Worm (Caenorhabditis elegans): Measurements from ENCODE around the gene chil-26.

chil-26 gene

DNA sequence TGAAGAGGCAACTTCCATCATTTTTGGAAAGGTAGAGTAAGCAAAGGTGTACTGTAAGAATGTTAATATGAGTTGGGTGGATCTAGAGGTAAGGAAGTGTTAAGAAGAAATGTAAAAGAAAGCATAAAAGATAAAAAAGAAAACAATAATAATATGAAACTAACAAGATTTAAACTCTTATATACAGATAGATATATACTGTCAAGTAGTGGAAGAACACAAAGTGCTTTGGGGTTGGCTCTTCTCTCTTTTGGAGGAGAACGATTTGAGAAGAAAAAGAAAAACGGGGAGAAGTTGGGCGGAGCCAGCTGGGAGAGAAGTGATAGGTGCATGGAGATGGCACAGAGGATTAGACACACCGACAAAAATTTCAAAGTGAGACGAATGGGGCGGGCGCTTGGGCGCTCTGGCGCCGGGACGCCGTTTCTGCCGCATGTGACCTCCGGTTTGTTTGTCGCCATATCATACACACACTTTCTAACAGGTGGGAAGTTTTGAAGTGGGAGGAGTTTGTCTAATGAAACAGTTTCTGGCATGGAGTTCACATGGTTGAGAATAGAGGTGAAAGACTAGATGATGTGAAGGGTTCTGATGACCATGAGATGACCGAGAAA, 12.6 kb downstream of the chil-26 start, which contains the start of gene T19H5.4:
Gene T19H5.4 (minus strand): TSS at position 51 of the 614 bp plus-strand sequence.
- TF ChIP-seq mab-5 (tag; optimal IDR thresholded peaks at IDR 0.05), result no peak
- TF ChIP-seq unc-39 (tag; optimal IDR thresholded peaks at IDR 0.05), result no peak
- no peak for TF ChIP-seq flh-1 (GFP tag; optimal IDR thresholded peaks at IDR 0.05)
- no peak for TF ChIP-seq zip-8 (tag; optimal IDR thresholded peaks at IDR 0.05)

DNA sequence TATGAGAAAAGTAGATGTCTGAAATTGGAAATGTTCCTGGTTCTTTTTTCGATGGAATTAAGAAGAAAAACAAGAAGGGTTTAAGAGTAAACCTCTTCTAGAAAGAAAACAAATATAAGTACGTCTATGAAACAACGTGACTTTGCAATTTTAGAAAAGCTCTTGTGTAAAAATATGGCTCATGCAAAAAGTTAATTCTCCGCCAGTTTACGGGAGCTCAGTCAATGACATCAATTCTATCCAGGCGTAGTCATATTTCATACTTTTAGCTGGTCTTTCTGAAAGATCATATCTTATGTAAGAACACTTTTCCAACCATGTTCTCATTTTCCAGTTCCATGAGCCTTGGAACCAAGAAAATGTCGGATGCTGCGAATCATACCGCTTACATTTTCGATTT, 15.1 kb downstream of the chil-26 start:
- TF ChIP-seq zip-8 (tag; optimal IDR thresholded peaks at IDR 0.05), result no peak
- no peak for TF ChIP-seq unc-120 (tag; optimal IDR thresholded peaks at IDR 0.05; ENCODE audit: poor library complexity, severe bottlenecking)

ce11 chrII:9490589-9490988, 15.7 kb downstream of the chil-26 start:
- TF ChIP-seq lin-32 (GFP tag; optimal IDR thresholded peaks at IDR 0.05), result no peak

ce11 chrII:9491045-9491444, 16.2 kb downstream of the chil-26 start:
- TF ChIP-seq blmp-1 (tag; optimal IDR thresholded peaks at IDR 0.05) (no peak), mls-2 (tag; optimal IDR thresholded peaks at IDR 0.05) (peak; percentile 64), ham-2 (GFP tag; optimal IDR thresholded peaks at IDR 0.05) (no peak), nhr-76 (tag; optimal IDR thresholded peaks at IDR 0.05) (no peak), nhr-237 (tag; optimal IDR thresholded peaks at IDR 0.05) (no peak), ces-1 (GFP tag; optimal IDR thresholded peaks at IDR 0.05) (no peak), elt-3 (tag; optimal IDR thresholded peaks at IDR 0.05) (no peak), zip-8 (tag; optimal IDR thresholded peaks at IDR 0.05) (no peak), unc-39 (tag; optimal IDR thresholded peaks at IDR 0.05) (no peak), flh-1 (GFP tag; optimal IDR thresholded peaks at IDR 0.05) (no peak), ztf-11 (tag; optimal IDR thresholded peaks at IDR 0.05) (no peak), snpc-4 (tag; optimal IDR thresholded peaks at IDR 0.05) (no peak), nhr-12 (tag; optimal IDR thresholded peaks at IDR 0.05) (no peak), nhr-2 (tag; optimal IDR thresholded peaks at IDR 0.05) (no peak), ceh-39 (tag; optimal IDR thresholded peaks at IDR 0.05) (peak; percentile 51), sptf-1 (tag; optimal IDR thresholded peaks at IDR 0.05) (no peak), ceh-43 (GFP tag; optimal IDR thresholded peaks at IDR 0.05) (peak; percentile 24), mep-1 (tag; optimal IDR thresholded peaks at IDR 0.05) (peak; percentile 6), unc-62 (GFP tag; optimal IDR thresholded peaks at IDR 0.05) (peak; percentile 53), lin-32 (GFP tag; optimal IDR thresholded peaks at IDR 0.05) (no peak), elt-1 (tag; optimal IDR thresholded peaks at IDR 0.05; ENCODE audit: borderline replicate concordance, insufficient read depth) (no peak), ceh-83 (GFP tag; optimal IDR thresholded peaks at IDR 0.05) (no peak), nhr-28 (tag; optimal IDR thresholded peaks at IDR 0.05) (no peak), hlh-1 (tag; optimal IDR thresholded peaks at IDR 0.05) (peak; percentile 35), lin-13 (tag; optimal IDR thresholded peaks at IDR 0.05) (no peak), mab-5 (tag; optimal IDR thresholded peaks at IDR 0.05) (no peak), drap-1 (GFP tag; optimal IDR thresholded peaks at IDR 0.05) (no peak), cnd-1 (tag; optimal IDR thresholded peaks at IDR 0.05) (peak; percentile 67), sem-2 (GFP tag; optimal IDR thresholded peaks at IDR 0.05) (no peak), bed-3 (GFP tag; optimal IDR thresholded peaks at IDR 0.05) (no peak), M03D4.4 (tag; optimal IDR thresholded peaks at IDR 0.05) (no peak), pha-4 (tag; optimal IDR thresholded peaks at IDR 0.05) (no peak), lsy-2 (tag; optimal IDR thresholded peaks at IDR 0.05) (peak; percentile 9), unc-120 (tag; optimal IDR thresholded peaks at IDR 0.05; ENCODE audit: poor library complexity, severe bottlenecking) (peak; percentile 29), tbx-8 (GFP tag; optimal IDR thresholded peaks at IDR 0.05) (no peak)

Data from whole organism, mixed stage, embryonic.